Worm (Caenorhabditis elegans) whole organism, L4 larva: Measurements from ENCODE around the gene T08A11.1.

Experiments
- D1046.2 ChIP-seq: fragments of 200-800 bp; sonication (Bioruptor generic); IDR thresholded peaks from 2 replicates; pipeline ENCODE4 v1.3.6; 2022; ENCODE audit warnings: missing genetic modification characterization, missing compliant biosample characterization
- F10B5.3 ChIP-seq: sonication (generic microtip); optimal IDR thresholded peaks from 2 replicates; lab custom pipeline; 2016; ENCODE audit warnings: mild to moderate bottlenecking, missing genetic modification characterization, missing compliant biosample characterization
- F26F4.8 ChIP-seq: fragments of 200-800 bp; sonication (Bioruptor generic); conservative IDR thresholded peaks from 2 replicates; pipeline ENCODE4 v1.3.6; 2022; ENCODE audit warnings: missing genetic modification characterization, missing compliant biosample characterization
- F37D6.2 ChIP-seq: sonication (generic microtip); optimal IDR thresholded peaks from 2 replicates; lab custom pipeline; 2016; ENCODE audit warnings: mild to moderate bottlenecking, missing genetic modification characterization, missing compliant biosample characterization
- R02D3.7 ChIP-seq: fragments of 150-350 bp; sonication (generic microtip); optimal IDR thresholded peaks from 3 replicates; lab custom pipeline; 2014; ENCODE audit warnings: missing biosample characterization, missing genetic modification characterization
- T20F7.1 ChIP-seq: fragments of 200-800 bp; sonication (Bioruptor generic); optimal IDR thresholded peaks from 2 replicates; lab custom pipeline; 2018; ENCODE audit warnings: mild to moderate bottlenecking, missing genetic modification characterization, missing compliant biosample characterization
- Y5F2A.4 ChIP-seq: fragments of 200-800 bp; sonication (Bioruptor generic); optimal IDR thresholded peaks from 2 replicates; lab custom pipeline; 2018; ENCODE audit warnings: mild to moderate bottlenecking, missing genetic modification characterization, missing compliant biosample characterization
- Y75B8A.6 ChIP-seq: fragments of 200-800 bp; sonication (Bioruptor generic); IDR thresholded peaks from 2 replicates; pipeline ENCODE4 v1.3.6; 2022; ENCODE audit warnings: missing genetic modification reagents, missing genetic modification characterization, missing compliant biosample characterization
- aha-1 ChIP-seq: fragments of 150-350 bp; peaks from one replicate; lab custom pipeline; 2014; ENCODE audit warnings: missing biosample characterization, missing genetic modification characterization
- aly-2 ChIP-seq: sonication (generic microtip); optimal IDR thresholded peaks from 2 replicates; lab custom pipeline; 2018; ENCODE audit warnings: missing biosample characterization, missing genetic modification characterization
- arid-1 ChIP-seq: fragments of 200-800 bp; sonication (Bioruptor generic); conservative IDR thresholded peaks from 2 replicates; pipeline ENCODE4 v1.3.6; 2022; ENCODE audit warnings: missing genetic modification reagents, missing genetic modification characterization, missing compliant biosample characterization
- ceh-28 ChIP-seq: fragments of 150-350 bp; optimal IDR thresholded peaks from 2 replicates; lab custom pipeline; 2014; ENCODE audit warnings: missing biosample characterization, missing genetic modification reagents, missing genetic modification characterization
- ces-1 ChIP-seq: fragments of 150-350 bp; sonication (generic microtip); optimal IDR thresholded peaks from 4 replicates; lab custom pipeline; 2014; ENCODE audit warnings: missing biosample characterization, missing genetic modification reagents, missing genetic modification characterization
- cey-2 ChIP-seq: sonication (generic microtip); optimal IDR thresholded peaks from 3 replicates; lab custom pipeline; 2017; ENCODE audit warnings: missing genetic modification characterization, mild to moderate bottlenecking, missing compliant biosample characterization, antibody characterized with exemption, borderline replicate concordance; ENCODE audit not compliant: insufficient read depth
- daf-16 ChIP-seq, 3 experiments: sonication (generic microtip); optimal IDR thresholded peaks; 2 replicates each; lab custom pipeline; 2016 to 2017; ENCODE audit warnings: missing genetic modification characterization in 3 of 3, missing genetic modification reagents in 3 of 3, mild to moderate bottlenecking in 2 of 3, missing compliant biosample characterization in 2 of 3, missing biosample characterization in 1 of 3, moderate library complexity in 1 of 3
- daf-19 ChIP-seq: fragments of 200-800 bp; sonication (Bioruptor generic); conservative IDR thresholded peaks from 2 replicates; pipeline ENCODE4 v1.3.6; 2022; ENCODE audit warnings: missing genetic modification characterization, missing compliant biosample characterization
- daf-8 ChIP-seq: fragments of 200-800 bp; sonication (Bioruptor generic); IDR thresholded peaks from 2 replicates; pipeline ENCODE4 v1.3.6; 2022; ENCODE audit warnings: missing genetic modification characterization, missing compliant biosample characterization
- dmd-6 ChIP-seq: fragments of 200-800 bp; sonication (Bioruptor generic); IDR thresholded peaks from 2 replicates; pipeline ENCODE4 v1.3.6; 2022; ENCODE audit warnings: missing genetic modification reagents, missing genetic modification characterization, missing compliant biosample characterization
- dpl-1 ChIP-seq: fragments of 150-350 bp; optimal IDR thresholded peaks from 2 replicates; lab custom pipeline; 2014; ENCODE audit warnings: missing biosample characterization, missing genetic modification reagents, missing genetic modification characterization
- duxl-1 ChIP-seq: sonication (generic microtip); optimal IDR thresholded peaks from 2 replicates; lab custom pipeline; 2016; ENCODE audit warnings: mild to moderate bottlenecking, missing genetic modification characterization, moderate library complexity, missing compliant biosample characterization; ENCODE audit not compliant: poor library complexity
- egl-27 ChIP-seq: sonication (generic microtip); optimal IDR thresholded peaks from 3 replicates; lab custom pipeline; 2017; ENCODE audit warnings: missing biosample characterization, missing genetic modification reagents, missing genetic modification characterization
- egl-43 ChIP-seq: fragments of 200-800 bp; sonication (Bioruptor generic); IDR thresholded peaks from 2 replicates; pipeline ENCODE4 v1.3.6; 2022; ENCODE audit warnings: missing genetic modification reagents, missing genetic modification characterization, missing compliant biosample characterization
- fos-1 ChIP-seq: fragments of 150-350 bp; optimal IDR thresholded peaks from 2 replicates; lab custom pipeline; 2014; ENCODE audit warnings: missing biosample characterization, missing genetic modification characterization
- hif-1 ChIP-seq, 2 experiments: sonication (generic microtip); optimal IDR thresholded peaks; 2 replicates each; lab custom pipeline; 2016 to 2017; ENCODE audit warnings: missing compliant biosample characterization in 2 of 2, missing genetic modification characterization in 2 of 2, missing genetic modification reagents in 2 of 2, missing genotype in 2 of 2, mild to moderate bottlenecking in 1 of 2
- hlh-11 ChIP-seq: fragments of 200-800 bp; sonication (Bioruptor generic); optimal IDR thresholded peaks from 2 replicates; lab custom pipeline; 2018; ENCODE audit warnings: mild to moderate bottlenecking, missing genetic modification characterization, missing compliant biosample characterization
- hlh-30 ChIP-seq: sonication (generic microtip); optimal IDR thresholded peaks from 2 replicates; lab custom pipeline; 2017; ENCODE audit warnings: antibody characterized with exemption, mild to moderate bottlenecking, missing genetic modification characterization, missing compliant biosample characterization; ENCODE audit not compliant: insufficient read depth
- lin-29 ChIP-seq: fragments of 200-800 bp; sonication (Bioruptor generic); IDR thresholded peaks from 2 replicates; pipeline ENCODE4 v1.3.6; 2022; ENCODE audit warnings: missing genetic modification reagents, missing genetic modification characterization, missing compliant biosample characterization
- lin-38 ChIP-seq: fragments of 200-800 bp; sonication (Bioruptor generic); IDR thresholded peaks from 2 replicates; pipeline ENCODE4 v1.3.6; 2022; ENCODE audit warnings: missing genetic modification reagents, missing genetic modification characterization, missing compliant biosample characterization
- lir-3 ChIP-seq: sonication (generic microtip); optimal IDR thresholded peaks from 2 replicates; lab custom pipeline; 2016; ENCODE audit warnings: mild to moderate bottlenecking, missing genetic modification characterization, missing compliant biosample characterization
- madf-9 ChIP-seq: fragments of 200-800 bp; sonication (Bioruptor generic); conservative IDR thresholded peaks from 2 replicates; pipeline ENCODE4 v1.3.6; 2022; ENCODE audit warnings: missing genetic modification reagents, missing genetic modification characterization, missing compliant biosample characterization
- mdl-1 ChIP-seq, 2 experiments: fragments of 150-350 bp in 1 of 2; sonication (generic microtip) in 1 of 2; optimal IDR thresholded peaks; 2 replicates each; lab custom pipeline; 2014 to 2017; ENCODE audit warnings: missing biosample characterization in 2 of 2, missing genetic modification characterization in 2 of 2
- mep-1 ChIP-seq: fragments of 150-350 bp; sonication (generic microtip); optimal IDR thresholded peaks from 3 replicates; lab custom pipeline; 2014; ENCODE audit warnings: missing biosample characterization, missing genetic modification characterization
- mxl-2 ChIP-seq: fragments of 200-800 bp; sonication (Bioruptor generic); conservative IDR thresholded peaks from 2 replicates; pipeline ENCODE4 v1.3.6; 2022; ENCODE audit warnings: missing genetic modification reagents, missing genetic modification characterization, missing compliant biosample characterization
- nhr-10 ChIP-seq: fragments of 150-350 bp; optimal IDR thresholded peaks from 2 replicates; lab custom pipeline; 2014; ENCODE audit warnings: missing biosample characterization, missing genetic modification characterization
- nhr-102 ChIP-seq: sonication (generic microtip); optimal IDR thresholded peaks from 2 replicates; lab custom pipeline; 2016; ENCODE audit warnings: mild to moderate bottlenecking, missing genetic modification characterization, moderate library complexity, missing compliant biosample characterization
- nhr-11 ChIP-seq: fragments of 150-350 bp; optimal IDR thresholded peaks from 2 replicates; lab custom pipeline; 2014; ENCODE audit warnings: missing biosample characterization, missing genetic modification characterization
- nhr-111 ChIP-seq: fragments of 200-800 bp; sonication (Bioruptor generic); optimal IDR thresholded peaks from 2 replicates; lab custom pipeline; 2018; ENCODE audit warnings: mild to moderate bottlenecking, missing genetic modification characterization, missing compliant biosample characterization
- nhr-28 ChIP-seq: fragments of 150-350 bp; optimal IDR thresholded peaks from 2 replicates; lab custom pipeline; 2014; ENCODE audit warnings: missing biosample characterization, missing genetic modification characterization
- nhr-42 ChIP-seq: fragments of 200-800 bp; sonication (Bioruptor generic); IDR thresholded peaks from 2 replicates; pipeline ENCODE4 v1.3.6; 2022; ENCODE audit warnings: missing genetic modification characterization, missing compliant biosample characterization
- pha-4 ChIP-seq, 2 experiments: fragments of 150-350 bp in 1 of 2; fragments of 200-800 bp in 1 of 2; sonication (Bioruptor generic) in 1 of 2; IDR thresholded peaks in 1 of 2; optimal IDR thresholded peaks in 1 of 2; 2 replicates each; pipeline versions ENCODE4 v1.3.6 to Lab custom; 2014 to 2022; ENCODE audit warnings: missing genetic modification characterization in 2 of 2, missing genetic modification reagents in 2 of 2, missing biosample characterization in 1 of 2, missing compliant biosample characterization in 1 of 2
- rbr-2 ChIP-seq: sonication (generic microtip); optimal IDR thresholded peaks from 2 replicates; lab custom pipeline; 2016; ENCODE audit warnings: missing genotype, missing genetic modification characterization, missing compliant biosample characterization
- saeg-2 ChIP-seq: fragments of 200-800 bp; sonication (Bioruptor generic); IDR thresholded peaks from 2 replicates; pipeline ENCODE4 v1.3.6; 2022; ENCODE audit warnings: missing genetic modification reagents, missing genetic modification characterization, missing compliant biosample characterization
- snpc-1.2 ChIP-seq: fragments of 200-800 bp; sonication (Bioruptor generic); IDR thresholded peaks from 2 replicates; pipeline ENCODE4 v1.3.6; 2022; ENCODE audit warnings: missing genetic modification reagents, missing genetic modification characterization, missing compliant biosample characterization
- tra-1 ChIP-seq: fragments of 200-800 bp; sonication (Bioruptor generic); IDR thresholded peaks from 2 replicates; pipeline ENCODE4 v1.3.6; 2022; ENCODE audit warnings: missing genetic modification reagents, missing genetic modification characterization, missing compliant biosample characterization
- unc-130 ChIP-seq: sonication (generic microtip); optimal IDR thresholded peaks from 2 replicates; lab custom pipeline; 2016; ENCODE audit warnings: missing genetic modification reagents, missing genetic modification characterization, missing compliant biosample characterization
- zag-1 ChIP-seq: fragments of 150-350 bp; optimal IDR thresholded peaks from 2 replicates; lab custom pipeline; 2014; ENCODE audit warnings: missing biosample characterization, missing genetic modification characterization
- zfp-2 ChIP-seq: sonication (generic microtip); optimal IDR thresholded peaks from 2 replicates; lab custom pipeline; 2016; ENCODE audit warnings: mild to moderate bottlenecking, missing genetic modification characterization, missing compliant biosample characterization
- zfp-3 ChIP-seq: fragments of 200-800 bp; sonication (Bioruptor generic); conservative IDR thresholded peaks from 2 replicates; pipeline ENCODE4 v1.3.6; 2022; ENCODE audit warnings: missing genetic modification reagents, missing genetic modification characterization, missing compliant biosample characterization
- zip-2 ChIP-seq: fragments of 150-350 bp; optimal IDR thresholded peaks from 2 replicates; lab custom pipeline; 2014; ENCODE audit warnings: missing biosample characterization, missing genetic modification characterization
- ztf-7 ChIP-seq: fragments of 150-350 bp; optimal IDR thresholded peaks from 2 replicates; lab custom pipeline; 2014; ENCODE audit warnings: missing biosample characterization, missing genetic modification characterization

The T08A11.1 gene

DNA sequence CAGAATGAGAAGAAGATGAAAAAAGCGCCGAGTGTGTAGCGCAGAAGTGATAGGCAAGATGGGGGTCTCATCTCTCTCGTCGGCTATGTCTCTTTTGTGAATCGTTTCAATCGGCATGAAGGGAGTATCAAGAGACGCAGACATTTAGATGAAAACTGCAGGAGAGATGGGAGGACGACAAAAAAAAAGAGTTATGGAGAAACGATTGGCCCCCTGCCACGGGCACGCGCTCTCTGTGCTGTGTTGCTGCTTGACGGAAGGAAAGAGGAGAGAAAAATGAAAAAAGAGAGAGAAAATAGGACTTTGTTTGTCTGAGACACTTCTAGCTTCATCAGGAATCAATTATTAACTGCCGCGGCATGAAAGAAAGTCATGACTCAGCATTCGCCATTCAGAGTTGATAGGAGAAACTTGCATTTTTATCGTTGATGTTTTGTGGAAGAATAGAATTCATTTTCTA lies 39.2 kb downstream of the T08A11.1 start (continued):
- no peak for TF ChIP-seq mxl-2 (GFP tag; lab: Robert Waterston, UW)
- TF ChIP-seq Y75B8A.6 (GFP tag; lab: Robert Waterston, UW), result no peak
- TF ChIP-seq F26F4.8, result no peak
- peak; percentile 4 for TF ChIP-seq nhr-102 (tag; lab: Kevin White, UChicago)
- TF ChIP-seq ces-1 (GFP tag; lab: Kevin White, UChicago), result peak; percentile 57
- TF ChIP-seq F37D6.2 (tag; lab: Kevin White, UChicago), result peak; percentile 65
- peak; percentile 43; the same call in 1 of the 2 replicates for TF ChIP-seq madf-9 (GFP tag; lab: Robert Waterston, UW)
- peak; percentile 89 for TF ChIP-seq dmd-6 (GFP tag; lab: Robert Waterston, UW)
- TF ChIP-seq fos-1, result no peak
- TF ChIP-seq F10B5.3 (tag; lab: Kevin White, UChicago), result peak; percentile 7
- TF ChIP-seq saeg-2 (GFP tag; lab: Robert Waterston, UW), result no peak
- TF ChIP-seq dpl-1 (GFP tag; lab: Kevin White, UChicago), result peak; percentile 64
- TF ChIP-seq lin-29, result no peak
- TF ChIP-seq mep-1, result peak; percentile 93
- TF ChIP-seq tra-1 (GFP tag; lab: Robert Waterston, UW), result peak; percentile 72; the same call in 1 of the 2 replicates
- peak; percentile 91 for TF ChIP-seq hlh-30 (tag; lab: Kevin White, UChicago)
- peak in 1 of 2 experiments; percentile 87 for TF ChIP-seq hif-1 (tag; optimal IDR thresholded peaks at IDR 0.05; lab: Kevin White, UChicago)
- peak; percentile 39 for TF ChIP-seq ztf-7
- peak; percentile 76 for TF ChIP-seq T20F7.1 (GFP tag; lab: Kevin White, UChicago)
- no peak for TF ChIP-seq zag-1 (tag; lab: Kevin White, UChicago)
- peak; percentile 91 for TF ChIP-seq nhr-28 (tag; lab: Kevin White, UChicago)
- peak; percentile 83 for TF ChIP-seq nhr-10
- TF ChIP-seq ceh-28, result no peak
- no peak for TF ChIP-seq lir-3 (tag; lab: Kevin White, UChicago)
- TF ChIP-seq hlh-11 (tag; lab: Kevin White, UChicago), result peak; percentile 94
- TF ChIP-seq cey-2, result no peak
- peak; percentile 72 for TF ChIP-seq arid-1 (GFP tag; lab: Robert Waterston, UW)
- no peak for TF ChIP-seq D1046.2 (GFP tag; lab: Robert Waterston, UW)
- TF ChIP-seq nhr-11, result peak; percentile 96
- peak; percentile 72 for TF ChIP-seq egl-43
- no peak for TF ChIP-seq aly-2 (tag; lab: Kevin White, UChicago)
- TF ChIP-seq nhr-42 (GFP tag; lab: Robert Waterston, UW), result no peak
- peak; percentile 15; the same call in 1 of the 2 replicates for TF ChIP-seq pha-4 (GFP tag; IDR thresholded peaks at IDR 0.05; lab: Robert Waterston, UW)
- TF ChIP-seq pha-4 (tag; optimal IDR thresholded peaks at IDR 0.05; lab: Kevin White, UChicago), result no peak
- TF ChIP-seq zfp-2 (tag; lab: Kevin White, UChicago), result peak; percentile 1
- TF ChIP-seq zip-2 (tag; lab: Kevin White, UChicago), result no peak
- TF ChIP-seq daf-8 (GFP tag; lab: Robert Waterston, UW), result no peak
- no peak for TF ChIP-seq unc-130
- TF ChIP-seq rbr-2, result peak; percentile 89
- no peak for TF ChIP-seq snpc-1.2 (GFP tag; lab: Robert Waterston, UW)
- peak; percentile 48 for TF ChIP-seq lin-38
- peak; percentile 13 to 73 for TF ChIP-seq daf-16 (GFP tag; optimal IDR thresholded peaks at IDR 0.05; lab: Kevin White, UChicago)
- peak; percentile 76 for TF ChIP-seq daf-16 (tag; optimal IDR thresholded peaks at IDR 0.05; lab: Kevin White, UChicago)
- peak; percentile 43 to 95 for TF ChIP-seq mdl-1 (tag; optimal IDR thresholded peaks at IDR 0.05; lab: Kevin White, UChicago)
- no peak for TF ChIP-seq nhr-111 (GFP tag; lab: Kevin White, UChicago)
- TF ChIP-seq Y5F2A.4 (GFP tag; lab: Kevin White, UChicago), result no peak
- no peak for TF ChIP-seq duxl-1 (tag; lab: Kevin White, UChicago)
- no peak for TF ChIP-seq egl-27
- peak; percentile 98 for TF ChIP-seq aha-1
- TF ChIP-seq daf-19 (GFP tag; lab: Robert Waterston, UW), result no peak
- TF ChIP-seq R02D3.7, result no peak
- TF ChIP-seq zfp-3 (GFP tag; lab: Robert Waterston, UW), result no peak
